Fruit fly (Drosophila melanogaster) whole organism, embryonic: Measurements from ENCODE around the gene Tengl1.

ENCODE experiments used
- Asciz ChIP-seq: fragments of 200-800 bp; sonication (Bioruptor generic); optimal IDR thresholded peaks from 2 replicates; lab custom pipeline; 2017; ENCODE audit warnings: missing biosample characterization, mild to moderate bottlenecking, missing genetic modification characterization, missing genetic modification reagents
- Awh ChIP-seq: fragments of 200-800 bp; sonication (Bioruptor generic); IDR thresholded peaks from 2 replicates; pipeline ENCODE4, ENCODE4 v1.3.6; 2022; ENCODE audit warnings: missing biosample characterization, missing genetic modification characterization
- B-H1 ChIP-seq: fragments of 200-800 bp; sonication (Bioruptor generic); IDR thresholded peaks from 3 replicates; pipeline ENCODE4 v1.3.6; 2022; ENCODE audit warnings: missing biosample characterization, missing genetic modification characterization
- C15 ChIP-seq: fragments of 200-800 bp; sonication (Bioruptor generic); IDR thresholded peaks from 3 replicates; pipeline ENCODE4 v1.3.6; 2022; ENCODE audit warnings: missing biosample characterization, missing genetic modification characterization
- CG10274 ChIP-seq: fragments of 200-800 bp; sonication (Bioruptor generic); optimal IDR thresholded peaks from 3 replicates; lab custom pipeline; 2017; ENCODE audit warnings: missing biosample characterization, mild to moderate bottlenecking, missing genetic modification characterization
- CG11247 ChIP-seq: fragments of 200-800 bp; sonication (Bioruptor generic); IDR thresholded peaks from 2 replicates; pipeline ENCODE4 v1.3.6; 2022; ENCODE audit warnings: missing biosample characterization, missing genetic modification characterization
- CG14050 ChIP-seq: fragments of 200-800 bp; sonication (Bioruptor generic); IDR thresholded peaks from 3 replicates; pipeline ENCODE4 v1.3.6; 2022; ENCODE audit warnings: missing biosample characterization, missing genetic modification characterization
- CG14965 ChIP-seq: fragments of 200-800 bp; sonication (Bioruptor generic); optimal IDR thresholded peaks from 2 replicates; lab custom pipeline; 2016; ENCODE audit warnings: missing biosample characterization, missing genetic modification characterization, borderline replicate concordance
- CG1832 ChIP-seq: fragments of 200-800 bp; sonication (Bioruptor generic); optimal IDR thresholded peaks from 2 replicates; lab custom pipeline; 2017; ENCODE audit warnings: missing biosample characterization, mild to moderate bottlenecking, missing genetic modification characterization, inconsistent platforms
- CG30431 ChIP-seq: fragments of 200-800 bp; sonication (Bioruptor generic); optimal IDR thresholded peaks from 2 replicates; lab custom pipeline; 2017; ENCODE audit warnings: missing biosample characterization, missing genetic modification characterization
- CG34376 ChIP-seq: fragments of 200-800 bp; sonication (Bioruptor generic); optimal IDR thresholded peaks from 2 replicates; lab custom pipeline; 2018; ENCODE audit warnings: missing biosample characterization, mild to moderate bottlenecking, missing genetic modification characterization
- CG34422 ChIP-seq: fragments of 200-800 bp; sonication (Bioruptor generic); IDR thresholded peaks from 3 replicates; pipeline ENCODE4 v1.3.6; 2022; ENCODE audit warnings: missing biosample characterization, missing genetic modification characterization
- CG3995 ChIP-seq: fragments of 200-800 bp; sonication (Bioruptor generic); optimal IDR thresholded peaks from 3 replicates; lab custom pipeline; 2016; ENCODE audit warnings: missing biosample characterization, missing genetic modification characterization
- CG4424 ChIP-seq: fragments of 200-800 bp; sonication (Bioruptor generic); optimal IDR thresholded peaks from 3 replicates; lab custom pipeline; 2016; ENCODE audit warnings: missing biosample characterization, missing genetic modification characterization
- CG5180 ChIP-seq: fragments of 200-800 bp; sonication (Bioruptor generic); optimal IDR thresholded peaks from 3 replicates; lab custom pipeline; 2017; ENCODE audit warnings: missing biosample characterization, missing genetic modification characterization, mild to moderate bottlenecking, moderate library complexity, missing genetic modification reagents
- CG6272 ChIP-seq: fragments of 200-800 bp; sonication (Bioruptor generic); IDR thresholded peaks from 2 replicates; pipeline ENCODE4 v1.3.6; 2022; ENCODE audit warnings: missing biosample characterization, missing genetic modification characterization
- CG6654 ChIP-seq: fragments of 200-800 bp; sonication (Bioruptor generic); optimal IDR thresholded peaks from 2 replicates; lab custom pipeline; 2017; ENCODE audit warnings: missing biosample characterization, mild to moderate bottlenecking, missing genetic modification characterization
- CG6854 ChIP-seq: fragments of 200-800 bp; sonication (Bioruptor generic); optimal IDR thresholded peaks from 3 replicates; lab custom pipeline; 2017; ENCODE audit warnings: missing biosample characterization, mild to moderate bottlenecking, missing genetic modification characterization
- CG7271 ChIP-seq: fragments of 200-800 bp; sonication (Bioruptor generic); optimal IDR thresholded peaks from 2 replicates; lab custom pipeline; 2018; ENCODE audit warnings: missing biosample characterization, mild to moderate bottlenecking, missing genetic modification characterization, moderate library complexity
- CG9437 ChIP-seq: fragments of 200-800 bp; sonication (Bioruptor generic); optimal IDR thresholded peaks from 2 replicates; lab custom pipeline; 2018; ENCODE audit warnings: missing biosample characterization, mild to moderate bottlenecking, missing genetic modification characterization
- CHES-1-like ChIP-seq: fragments of 200-800 bp; sonication (Bioruptor generic); optimal IDR thresholded peaks from 2 replicates; lab custom pipeline; 2016; ENCODE audit warnings: missing biosample characterization, missing genetic modification characterization
- CTCF ChIP-seq: fragments of 200-800 bp; sonication (Bioruptor generic); optimal IDR thresholded peaks from 2 replicates; lab custom pipeline; 2017; ENCODE audit warnings: missing biosample characterization, mild to moderate bottlenecking, missing genetic modification characterization, moderate library complexity
- CrebB ChIP-seq: fragments of 200-800 bp; sonication (Bioruptor generic); optimal IDR thresholded peaks from 3 replicates; lab custom pipeline; 2018; ENCODE audit warnings: missing biosample characterization, mild to moderate bottlenecking, missing genetic modification characterization
- Gsc ChIP-seq: fragments of 200-800 bp; sonication (Bioruptor generic); IDR thresholded peaks from 2 replicates; pipeline ENCODE4 v1.3.6; 2022; ENCODE audit warnings: missing biosample characterization, missing genetic modification characterization
- H15 ChIP-seq: fragments of 200-800 bp; sonication (Bioruptor generic); IDR thresholded peaks from 3 replicates; pipeline ENCODE4 v1.3.6; 2022; ENCODE audit warnings: missing biosample characterization, missing genetic modification characterization
- HLH4C ChIP-seq: fragments of 200-800 bp; sonication (Bioruptor generic); IDR thresholded peaks from 3 replicates; pipeline ENCODE4 v1.3.6; 2022; ENCODE audit warnings: missing biosample characterization, missing genetic modification characterization; ENCODE audit not compliant: partially characterized antibody
- HmgZ ChIP-seq: fragments of 200-800 bp; sonication (Bioruptor generic); optimal IDR thresholded peaks from 2 replicates; lab custom pipeline; 2018; ENCODE audit warnings: missing biosample characterization, mild to moderate bottlenecking, missing genetic modification characterization
- Ptx1 ChIP-seq: fragments of 200-800 bp; sonication (Bioruptor generic); IDR thresholded peaks from 2 replicates; pipeline ENCODE4 v1.3.6; 2022; ENCODE audit warnings: missing biosample characterization, missing genetic modification characterization
- Sox100B ChIP-seq: fragments of 200-800 bp; sonication (Bioruptor generic); optimal IDR thresholded peaks from 3 replicates; lab custom pipeline; 2018; ENCODE audit warnings: missing biosample characterization, mild to moderate bottlenecking, missing genetic modification characterization
- Spps ChIP-seq: fragments of 200-800 bp; sonication (Bioruptor generic); optimal IDR thresholded peaks from 2 replicates; lab custom pipeline; 2018; ENCODE audit warnings: missing biosample characterization, mild to moderate bottlenecking, missing genetic modification characterization
- Tbp ChIP-seq: fragments of >200 bp; optimal IDR thresholded peaks from 2 replicates; lab custom pipeline; 2018; ENCODE audit warnings: missing biosample characterization, missing genetic modification characterization
- Xrp1 ChIP-seq: fragments of 200-800 bp; sonication (Bioruptor generic); IDR thresholded peaks from 2 replicates; pipeline ENCODE4 v1.3.6; 2022; ENCODE audit warnings: missing biosample characterization, missing genetic modification characterization
- bowl ChIP-seq: fragments of 200-800 bp; sonication (Bioruptor generic); IDR thresholded peaks from 2 replicates; pipeline ENCODE4 v1.3.6; 2022; ENCODE audit warnings: missing biosample characterization, missing genetic modification characterization
- btn ChIP-seq: fragments of 200-800 bp; sonication (Bioruptor generic); optimal IDR thresholded peaks from 2 replicates; lab custom pipeline; 2016; ENCODE audit warnings: missing biosample characterization, missing genetic modification characterization
- corto ChIP-seq: fragments of 200-800 bp; sonication (Bioruptor generic); optimal IDR thresholded peaks from 2 replicates; lab custom pipeline; 2016; ENCODE audit warnings: missing biosample characterization, mild to moderate bottlenecking, missing genetic modification characterization, moderate library complexity
- dati ChIP-seq: fragments of 200-800 bp; sonication (Bioruptor generic); IDR thresholded peaks from 2 replicates; pipeline ENCODE4 v1.3.6; 2022; ENCODE audit warnings: missing biosample characterization, missing genetic modification characterization
- dmrt11E ChIP-seq: fragments of 200-800 bp; sonication (Bioruptor generic); optimal IDR thresholded peaks from 3 replicates; lab custom pipeline; 2018; ENCODE audit warnings: missing biosample characterization, mild to moderate bottlenecking, missing genetic modification characterization, moderate library complexity
- dmrt99B ChIP-seq: fragments of 200-800 bp; sonication (Bioruptor generic); optimal IDR thresholded peaks from 2 replicates; lab custom pipeline; 2018; ENCODE audit warnings: missing biosample characterization, mild to moderate bottlenecking, missing genetic modification characterization, moderate library complexity
- esg ChIP-seq: fragments of 200-800 bp; sonication (Bioruptor generic); conservative IDR thresholded peaks from 2 replicates; pipeline ENCODE4 v1.3.6; 2022; ENCODE audit warnings: missing biosample characterization, missing genetic modification characterization
- fru ChIP-seq: fragments of >200 bp; optimal IDR thresholded peaks from 2 replicates; lab custom pipeline; 2017
- fu2 ChIP-seq: fragments of 200-800 bp; sonication (Bioruptor generic); optimal IDR thresholded peaks from 2 replicates; lab custom pipeline; 2016; ENCODE audit warnings: missing biosample characterization, missing genetic modification characterization
- ind ChIP-seq: fragments of 200-800 bp; sonication (Bioruptor generic); optimal IDR thresholded peaks from 3 replicates; lab custom pipeline; 2016; ENCODE audit warnings: missing biosample characterization, missing genetic modification characterization
- jing ChIP-seq: fragments of 200-800 bp; sonication (Bioruptor generic); optimal IDR thresholded peaks from 2 replicates; lab custom pipeline; 2018; ENCODE audit warnings: missing biosample characterization, mild to moderate bottlenecking, missing genetic modification characterization
- pan ChIP-seq, 4 experiments: fragments of >200 bp in 3 of 4; fragments of 200-800 bp in 1 of 4; sonication (Bioruptor generic) in 1 of 4; optimal IDR thresholded peaks in 3 of 4; IDR thresholded peaks in 1 of 4; 2 replicates each; pipeline versions ENCODE4 v1.3.6 to Lab custom; 2017 to 2022; ENCODE audit warnings: missing biosample characterization in 2 of 4, missing genetic modification characterization in 2 of 4, mixed read lengths in 1 of 4
- sim ChIP-seq: fragments of 200-800 bp; sonication (Bioruptor generic); IDR thresholded peaks from 2 replicates; pipeline ENCODE4 v1.3.6; 2022; ENCODE audit warnings: missing biosample characterization, missing genetic modification characterization
- so ChIP-seq: fragments of 200-800 bp; sonication (Bioruptor generic); IDR thresholded peaks from 3 replicates; pipeline ENCODE4 v1.3.6; 2022; ENCODE audit warnings: missing biosample characterization, missing genetic modification characterization
- sqz ChIP-seq: fragments of 200-800 bp; sonication (Bioruptor generic); optimal IDR thresholded peaks from 3 replicates; lab custom pipeline; 2018; ENCODE audit warnings: missing biosample characterization, mild to moderate bottlenecking, missing genetic modification characterization
- sug ChIP-seq: fragments of 200-800 bp; optimal IDR thresholded peaks from 2 replicates; lab custom pipeline; 2019; ENCODE audit warnings: missing biosample characterization, mild to moderate bottlenecking, missing genetic modification characterization, moderate library complexity
- trem ChIP-seq: fragments of 200-800 bp; optimal IDR thresholded peaks from 3 replicates; lab custom pipeline; 2019; ENCODE audit warnings: missing biosample characterization, mild to moderate bottlenecking, missing genetic modification characterization, moderate library complexity
- ttk ChIP-seq: fragments of 200-800 bp; sonication (Bioruptor generic); IDR thresholded peaks from 2 replicates; pipeline ENCODE4 v2.1.2; 2022; ENCODE audit warnings: missing biosample characterization, missing genetic modification characterization

The Tengl1 gene

dm6 chr2L:2196590-2197474, 43.6 kb downstream of the Tengl1 start (continued):
- no peak for TF ChIP-seq Tbp (GFP tag; lab: Kevin White, UChicago)
- TF ChIP-seq dmrt11E (tag; lab: Kevin White, UChicago): peak; percentile 67
- peak; percentile 13 for TF ChIP-seq ind (GFP tag; lab: Kevin White, UChicago)
- no peak for TF ChIP-seq CG11247
- TF ChIP-seq CG9437: peak; percentile 1
- peak; percentile 11 for TF ChIP-seq Asciz (GFP tag; lab: Kevin White, UChicago)
- peak; percentile 26 for TF ChIP-seq CTCF (GFP tag; lab: Kevin White, UChicago)
- TF ChIP-seq H15 (GFP tag; lab: Robert Waterston, UW): no peak
- TF ChIP-seq fru (lab: Kevin White, UChicago): peak; percentile 10
- TF ChIP-seq CG4424: peak; percentile 65
- TF ChIP-seq CG6854: peak; percentile 83
- TF ChIP-seq dmrt99B: peak; percentile 37
- peak; percentile 86 for TF ChIP-seq HmgZ (tag; lab: Kevin White, UChicago)
- no peak for TF ChIP-seq esg (GFP tag; lab: Robert Waterston, UW)
- TF ChIP-seq sqz (GFP tag; lab: Kevin White, UChicago): peak; percentile 83
- TF ChIP-seq sug (tag; lab: Kevin White, UChicago): peak; percentile 88
- TF ChIP-seq CG3995 (GFP tag; lab: Kevin White, UChicago): peak; percentile 17
- no peak for TF ChIP-seq fu2 (GFP tag; lab: Kevin White, UChicago)
- TF ChIP-seq jing (GFP tag; lab: Kevin White, UChicago): no peak
- TF ChIP-seq bowl (GFP tag; lab: Robert Waterston, UW): no peak
- peak; percentile 97 for TF ChIP-seq CG1832 (GFP tag; lab: Kevin White, UChicago)
- no peak for TF ChIP-seq CG30431
- TF ChIP-seq btn (GFP tag; lab: Kevin White, UChicago): no peak
- TF ChIP-seq dati (GFP tag; lab: Robert Waterston, UW): no peak
- no peak for TF ChIP-seq CG7271
- no peak for TF ChIP-seq Awh
- TF ChIP-seq Spps (tag; lab: Kevin White, UChicago): peak; percentile 25
- TF ChIP-seq so: no peak
- no peak for TF ChIP-seq HLH4C (GFP tag; lab: Robert Waterston, UW)
- peak; percentile 38 for TF ChIP-seq Sox100B (GFP tag; lab: Kevin White, UChicago)
- TF ChIP-seq C15: no peak
- no peak for TF ChIP-seq B-H1 (GFP tag; lab: Robert Waterston, UW)
- TF ChIP-seq corto (GFP tag; lab: Kevin White, UChicago): peak; percentile 2
- TF ChIP-seq CG5180 (GFP tag; lab: Kevin White, UChicago): peak; percentile 96
- peak; percentile 3 for TF ChIP-seq CHES-1-like (GFP tag; lab: Kevin White, UChicago)
- TF ChIP-seq Xrp1 (GFP tag; lab: Robert Waterston, UW): no peak
- TF ChIP-seq CG14965: no peak
- no peak for TF ChIP-seq CG34422 (GFP tag; lab: Robert Waterston, UW)
- TF ChIP-seq Ptx1 (GFP tag; lab: Robert Waterston, UW): no peak
- no peak for TF ChIP-seq CG6654
- TF ChIP-seq trem (tag; lab: Kevin White, UChicago): peak; percentile 17
- no peak for TF ChIP-seq CG14050 (GFP tag; lab: Robert Waterston, UW)
- no peak for TF ChIP-seq sim (GFP tag; lab: Robert Waterston, UW)
- no peak for TF ChIP-seq Gsc (GFP tag; lab: Robert Waterston, UW)
- TF ChIP-seq CG6272 (GFP tag; lab: Robert Waterston, UW): peak; percentile 43
- TF ChIP-seq CG34376 (GFP tag; lab: Kevin White, UChicago): peak; percentile 98
- peak; percentile 76 for TF ChIP-seq CrebB (tag; lab: Kevin White, UChicago)
- TF ChIP-seq ttk (GFP tag; lab: Robert Waterston, UW): no peak
- TF ChIP-seq CG10274 (GFP tag; lab: Kevin White, UChicago): no peak
- TF ChIP-seq pan (optimal IDR thresholded peaks at IDR 0.05; lab: Kevin White, UChicago): no peak
- TF ChIP-seq pan (GFP tag; optimal IDR thresholded peaks at IDR 0.05 in 1 of 2, IDR thresholded peaks at IDR 0.05 in 1 of 2): no peak
